Fruit fly (Drosophila melanogaster): Measurements from ENCODE around the gene CG33795.
A peak's percentile ranks its signal among the peaks of the same experiment; 100 is the strongest.

DNA sequence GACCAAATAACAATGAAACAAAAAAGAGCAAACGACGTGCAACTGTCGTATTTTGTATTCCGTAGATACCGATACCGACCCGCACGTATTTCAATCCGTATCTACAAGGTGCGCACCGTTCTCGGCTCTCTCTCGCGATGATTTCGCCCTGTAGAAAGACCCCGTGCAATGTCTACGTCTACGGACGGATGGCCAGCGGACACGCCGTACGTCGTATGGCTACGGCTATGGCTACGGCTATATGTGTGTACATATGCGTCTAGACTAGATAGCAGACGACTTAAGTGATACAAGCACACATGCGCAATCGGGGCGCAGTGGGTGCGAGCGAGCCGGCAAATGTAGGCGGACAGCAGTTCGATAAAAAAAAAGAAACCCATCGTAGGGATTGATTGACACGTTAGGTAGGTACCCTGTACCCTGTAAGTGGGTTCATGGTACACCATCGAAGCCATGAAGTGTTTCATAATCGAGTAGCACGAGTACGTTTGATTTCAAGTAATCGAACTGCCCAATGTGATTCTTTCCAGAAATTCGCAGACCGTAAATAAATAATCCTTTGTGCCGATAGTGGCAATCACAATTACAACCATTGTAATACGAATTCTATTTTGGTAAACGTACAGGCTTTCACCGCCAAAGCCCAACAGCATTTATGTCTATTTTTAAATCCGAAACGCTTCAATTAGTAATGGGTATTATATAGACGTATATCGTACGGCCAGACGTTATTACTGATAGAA is 21.6 kb downstream of the CG33795 start:
- TF ChIP-seq pan (optimal IDR thresholded peaks at IDR 0.05) (peak; percentile 76), CG8478 (optimal IDR thresholded peaks at IDR 0.05) (no peak), EcR (GFP tag; optimal IDR thresholded peaks at IDR 0.05) (no peak), psq (optimal IDR thresholded peaks at IDR 0.05) (no peak), Dll (optimal IDR thresholded peaks at IDR 0.05) (no peak), usp (GFP tag; optimal IDR thresholded peaks at IDR 0.05) (no peak)

Data from whole organism.